Fruit fly (Drosophila melanogaster) whole organism, embryonic: ENCODE measurements around the gene dgrn.

Experiments
- ATbp ChIP-seq: fragments of 200-800 bp; sonication (Bioruptor generic); optimal IDR thresholded peaks from 2 replicates; lab custom pipeline; 2017; ENCODE audit warnings: missing biosample characterization, mild to moderate bottlenecking, missing genetic modification characterization, missing genetic modification reagents
- CG11456 ChIP-seq: fragments of 200-800 bp; sonication (Bioruptor generic); IDR thresholded peaks from 3 replicates; pipeline ENCODE4 v1.3.6; 2022; ENCODE audit warnings: missing biosample characterization, missing genetic modification characterization
- CG11695 ChIP-seq: fragments of 200-800 bp; sonication (Bioruptor generic); IDR thresholded peaks from 3 replicates; pipeline ENCODE4 v1.3.6; 2022; ENCODE audit warnings: missing biosample characterization, missing genetic modification characterization
- CG12942 ChIP-seq: fragments of 200-800 bp; sonication (Bioruptor generic); optimal IDR thresholded peaks from 3 replicates; lab custom pipeline; 2016; ENCODE audit warnings: missing biosample characterization, missing genetic modification characterization
- CG13775 ChIP-seq: fragments of 200-800 bp; sonication (Bioruptor generic); optimal IDR thresholded peaks from 3 replicates; lab custom pipeline; 2017; ENCODE audit warnings: missing biosample characterization, mild to moderate bottlenecking, missing genetic modification characterization
- CG15269 ChIP-seq: fragments of 200-800 bp; sonication (Bioruptor generic); optimal IDR thresholded peaks from 2 replicates; lab custom pipeline; 2018; ENCODE audit warnings: missing biosample characterization, mild to moderate bottlenecking, missing genetic modification characterization, moderate library complexity
- CG15514 ChIP-seq: fragments of 200-800 bp; sonication (Bioruptor generic); optimal IDR thresholded peaks from 3 replicates; lab custom pipeline; 2017; ENCODE audit warnings: missing biosample characterization, missing genetic modification characterization, mild to moderate bottlenecking, moderate library complexity, missing genetic modification reagents
- CG16779 ChIP-seq: fragments of 200-800 bp; sonication (Bioruptor generic); IDR thresholded peaks from 2 replicates; pipeline ENCODE4 v1.3.6; 2022; ENCODE audit warnings: missing biosample characterization, missing genetic modification characterization
- CG16813 ChIP-seq: fragments of 200-800 bp; sonication (Bioruptor generic); IDR thresholded peaks from 3 replicates; pipeline ENCODE4 v1.3.6; 2022; ENCODE audit warnings: missing biosample characterization, missing genetic modification characterization; ENCODE audit not compliant: partially characterized antibody
- CG17328 ChIP-seq: fragments of 200-800 bp; sonication (Bioruptor generic); IDR thresholded peaks from 2 replicates; pipeline ENCODE4 v1.3.6; 2022; ENCODE audit warnings: missing biosample characterization, missing genetic modification characterization
- CG18619 ChIP-seq: fragments of 200-800 bp; sonication (Bioruptor generic); optimal IDR thresholded peaks from 3 replicates; lab custom pipeline; 2017; ENCODE audit warnings: missing biosample characterization, mild to moderate bottlenecking, missing genetic modification characterization
- CG2120 ChIP-seq: fragments of 200-800 bp; sonication (Bioruptor generic); optimal IDR thresholded peaks from 3 replicates; lab custom pipeline; 2016; ENCODE audit warnings: missing biosample characterization, missing genetic modification characterization
- CG31365 ChIP-seq: fragments of 200-800 bp; sonication (Bioruptor generic); optimal IDR thresholded peaks from 2 replicates; lab custom pipeline; 2018; ENCODE audit warnings: missing biosample characterization, mild to moderate bottlenecking, missing genetic modification characterization
- CG3163 ChIP-seq: fragments of 200-800 bp; sonication (Bioruptor generic); optimal IDR thresholded peaks from 3 replicates; lab custom pipeline; 2016; ENCODE audit warnings: missing biosample characterization, missing genetic modification characterization
- CG3281 ChIP-seq: fragments of 200-800 bp; sonication (Bioruptor generic); optimal IDR thresholded peaks from 3 replicates; lab custom pipeline; 2017; ENCODE audit warnings: missing biosample characterization, mild to moderate bottlenecking, missing genetic modification characterization
- CG7271 ChIP-seq: fragments of 200-800 bp; sonication (Bioruptor generic); optimal IDR thresholded peaks from 2 replicates; lab custom pipeline; 2018; ENCODE audit warnings: missing biosample characterization, mild to moderate bottlenecking, missing genetic modification characterization, moderate library complexity
- CG7556 ChIP-seq: fragments of 200-800 bp; sonication (Bioruptor generic); optimal IDR thresholded peaks from 2 replicates; lab custom pipeline; 2017; ENCODE audit warnings: missing biosample characterization, mild to moderate bottlenecking, missing genetic modification characterization
- CG8281 ChIP-seq: fragments of 200-800 bp; sonication (Bioruptor generic); optimal IDR thresholded peaks from 2 replicates; lab custom pipeline; 2018; ENCODE audit warnings: missing biosample characterization, mild to moderate bottlenecking, missing genetic modification characterization, moderate library complexity
- CG8290 ChIP-seq, 3 experiments: fragments of 200-800 bp; sonication (Bioruptor generic); optimal IDR thresholded peaks; 2 replicates each; lab custom pipeline; 2016 to 2019; ENCODE audit warnings: missing biosample characterization in 3 of 3, missing genetic modification characterization in 3 of 3, mild to moderate bottlenecking in 2 of 3, moderate library complexity in 1 of 3
- D19A ChIP-seq: fragments of 200-800 bp; optimal IDR thresholded peaks from 3 replicates; lab custom pipeline; 2019; ENCODE audit warnings: missing biosample characterization, mild to moderate bottlenecking, missing genetic modification characterization, moderate library complexity
- Dbx ChIP-seq: fragments of 200-800 bp; sonication (Bioruptor generic); IDR thresholded peaks from 3 replicates; pipeline ENCODE4 v1.3.6; 2022; ENCODE audit warnings: missing biosample characterization, missing genetic modification characterization
- Dek ChIP-seq: fragments of 200-800 bp; sonication (Bioruptor generic); optimal IDR thresholded peaks from 3 replicates; lab custom pipeline; 2019; ENCODE audit warnings: missing biosample characterization, mild to moderate bottlenecking, missing genetic modification characterization, moderate library complexity
- Gug ChIP-seq: fragments of 200-800 bp; sonication (Bioruptor generic); IDR thresholded peaks from 4 replicates; pipeline ENCODE4 v1.3.6; 2022; ENCODE audit warnings: missing biosample characterization, missing genetic modification characterization
- Hmr ChIP-seq: fragments of 200-800 bp; sonication (Bioruptor generic); optimal IDR thresholded peaks from 3 replicates; lab custom pipeline; 2017; ENCODE audit warnings: mild to moderate bottlenecking, missing biosample characterization, missing genetic modification reagents, missing genetic modification characterization
- Jarid2 ChIP-seq: fragments of 200-800 bp; sonication (Bioruptor generic); optimal IDR thresholded peaks from 3 replicates; lab custom pipeline; 2017; ENCODE audit warnings: mild to moderate bottlenecking, missing biosample characterization, missing genetic modification reagents, missing genetic modification characterization
- Sry-β ChIP-seq: fragments of 200-800 bp; sonication (Bioruptor generic); optimal IDR thresholded peaks from 2 replicates; lab custom pipeline; 2018; ENCODE audit warnings: missing biosample characterization, mild to moderate bottlenecking, missing genetic modification characterization, moderate library complexity
- al ChIP-seq: fragments of 200-800 bp; sonication (Bioruptor generic); IDR thresholded peaks from 2 replicates; pipeline ENCODE4 v1.3.6; 2022; ENCODE audit warnings: missing biosample characterization, missing genetic modification characterization
- az2 ChIP-seq: fragments of 200-800 bp; sonication (Bioruptor generic); optimal IDR thresholded peaks from 3 replicates; lab custom pipeline; 2016; ENCODE audit warnings: missing biosample characterization, missing genetic modification characterization
- cwo ChIP-seq: fragments of 200-800 bp; sonication (Bioruptor generic); optimal IDR thresholded peaks from 3 replicates; lab custom pipeline; 2017; ENCODE audit warnings: missing biosample characterization, missing genetic modification characterization, mild to moderate bottlenecking, moderate library complexity, missing genetic modification reagents
- dysf ChIP-seq: fragments of 200-800 bp; sonication (Bioruptor generic); IDR thresholded peaks from 3 replicates; pipeline ENCODE4 v1.3.6; 2022; ENCODE audit warnings: missing biosample characterization, missing genetic modification characterization
- eyg ChIP-seq: fragments of 200-800 bp; sonication (Bioruptor generic); optimal IDR thresholded peaks from 3 replicates; lab custom pipeline; 2016; ENCODE audit warnings: missing biosample characterization, missing genetic modification characterization
- fu2 ChIP-seq: fragments of 200-800 bp; sonication (Bioruptor generic); optimal IDR thresholded peaks from 2 replicates; lab custom pipeline; 2016; ENCODE audit warnings: missing biosample characterization, missing genetic modification characterization
- gcm2 ChIP-seq: fragments of 200-800 bp; sonication (Bioruptor generic); optimal IDR thresholded peaks from 2 replicates; lab custom pipeline; 2016; ENCODE audit warnings: missing biosample characterization, missing genetic modification characterization
- h ChIP-seq: fragments of >200 bp; optimal IDR thresholded peaks from 2 replicates; lab custom pipeline; 2017
- inv ChIP-seq: fragments of 200-800 bp; sonication (Bioruptor generic); IDR thresholded peaks from 2 replicates; pipeline ENCODE4 v1.3.6; 2022; ENCODE audit warnings: missing biosample characterization, missing genetic modification characterization; ENCODE audit not compliant: partially characterized antibody
- jigr1 ChIP-seq: fragments of 200-800 bp; sonication (Bioruptor generic); IDR thresholded peaks from 3 replicates; pipeline ENCODE4 v1.3.6; 2022; ENCODE audit warnings: missing biosample characterization, missing genetic modification characterization
- kah ChIP-seq: fragments of 200-800 bp; sonication (Bioruptor generic); optimal IDR thresholded peaks from 2 replicates; lab custom pipeline; 2018; ENCODE audit warnings: missing biosample characterization, mild to moderate bottlenecking, missing genetic modification characterization
- lab ChIP-seq: fragments of 200-800 bp; sonication (Bioruptor generic); optimal IDR thresholded peaks from 3 replicates; lab custom pipeline; 2017; ENCODE audit warnings: missing biosample characterization, missing genetic modification characterization, mild to moderate bottlenecking, moderate library complexity, missing genetic modification reagents
- lilli ChIP-seq: fragments of 200-800 bp; sonication (Bioruptor generic); optimal IDR thresholded peaks from 3 replicates; lab custom pipeline; 2016; ENCODE audit warnings: missing biosample characterization, missing genetic modification characterization
- lmd ChIP-seq: fragments of 200-800 bp; sonication (Bioruptor generic); IDR thresholded peaks from 2 replicates; pipeline ENCODE4 v1.3.6; 2022; ENCODE audit warnings: missing biosample characterization, missing genetic modification characterization
- onecut ChIP-seq: fragments of 200-800 bp; sonication (Bioruptor generic); IDR thresholded peaks from 2 replicates; pipeline ENCODE4 v1.3.6; 2022; ENCODE audit warnings: missing biosample characterization, missing genetic modification characterization
- org-1 ChIP-seq: fragments of 200-800 bp; sonication (Bioruptor generic); optimal IDR thresholded peaks from 2 replicates; lab custom pipeline; 2017; ENCODE audit warnings: missing biosample characterization, missing genetic modification characterization
- otp ChIP-seq: fragments of 200-800 bp; sonication (Bioruptor generic); IDR thresholded peaks from 3 replicates; pipeline ENCODE4, ENCODE4 v1.3.6; 2022; ENCODE audit warnings: missing biosample characterization, missing genetic modification characterization
- pum ChIP-seq: fragments of 200-800 bp; sonication (Bioruptor generic); optimal IDR thresholded peaks from 2 replicates; lab custom pipeline; 2016; ENCODE audit warnings: missing biosample characterization, missing genetic modification characterization
- repo ChIP-seq: fragments of 200-800 bp; sonication (Bioruptor generic); optimal IDR thresholded peaks from 2 replicates; lab custom pipeline; 2016; ENCODE audit warnings: missing biosample characterization, missing genetic modification characterization
- sima ChIP-seq: fragments of 200-800 bp; sonication (Bioruptor generic); optimal IDR thresholded peaks from 2 replicates; lab custom pipeline; 2016; ENCODE audit warnings: missing biosample characterization, missing genetic modification characterization
- tgo ChIP-seq: fragments of 200-800 bp; sonication (Bioruptor generic); IDR thresholded peaks from 3 replicates; pipeline ENCODE4 v1.3.6; 2022; ENCODE audit warnings: missing biosample characterization, missing genetic modification characterization
- wdn ChIP-seq: fragments of 200-800 bp; sonication (Bioruptor generic); IDR thresholded peaks from 2 replicates; pipeline ENCODE4 v1.3.6; 2022; ENCODE audit warnings: missing biosample characterization, missing genetic modification characterization
- wor ChIP-seq: fragments of 200-800 bp; sonication (Bioruptor generic); IDR thresholded peaks from 2 replicates; pipeline ENCODE4 v1.3.6; 2022; ENCODE audit warnings: missing biosample characterization, missing genetic modification characterization

Gene dgrn

dm6 chr3R:5861218-5861902, 36.9 kb downstream of the dgrn start (continued):
- TF ChIP-seq wdn (peak; percentile 62; the same call in 1 of the 2 replicates), CG11456 (GFP tag; lab: Robert Waterston, UW) (peak; percentile 73; the same call in 2 of the 3 replicates), otp (GFP tag; lab: Robert Waterston, UW) (no peak), D19A (tag; lab: Kevin White, UChicago) (peak; percentile 37), inv (GFP tag; lab: Robert Waterston, UW) (no peak), eyg (GFP tag; lab: Kevin White, UChicago) (peak; percentile 8), Jarid2 (GFP tag; lab: Kevin White, UChicago) (no peak), pum (peak; percentile 52), onecut (GFP tag; lab: Robert Waterston, UW) (no peak), CG16813 (GFP tag; lab: Robert Waterston, UW) (no peak), fu2 (GFP tag; lab: Kevin White, UChicago) (peak; percentile 16), Hmr (GFP tag; lab: Kevin White, UChicago) (peak; percentile 34), ATbp (GFP tag; lab: Kevin White, UChicago) (no peak), al (0 out of 2 replicates have a peak, but pooled peaks have one; percentile 7), jigr1 (GFP tag; lab: Robert Waterston, UW) (no peak), Dek (tag; lab: Kevin White, UChicago) (no peak), Dbx (GFP tag; lab: Robert Waterston, UW) (peak; percentile 28; the same call in 1 of the 3 replicates), Gug (peak; percentile 56; the same call in 2 of the 4 replicates), lilli (peak; percentile 53), CG2120 (GFP tag; lab: Kevin White, UChicago) (peak; percentile 74), lab (peak; percentile 38), CG18619 (GFP tag; lab: Kevin White, UChicago) (peak; percentile 67), CG13775 (GFP tag; lab: Kevin White, UChicago) (peak; percentile 57), CG7556 (GFP tag; lab: Kevin White, UChicago) (peak; percentile 72), dysf (GFP tag; lab: Robert Waterston, UW) (no peak; the same call in 1 of the 3 replicates), CG8290 (GFP tag; optimal IDR thresholded peaks at IDR 0.05; lab: Kevin White, UChicago) (no peak), CG8290 (tag; optimal IDR thresholded peaks at IDR 0.05; lab: Kevin White, UChicago) (peak in 1 of 2 experiments; percentile 48), Sry-β (GFP tag; lab: Kevin White, UChicago) (no peak), lmd (GFP tag; lab: Robert Waterston, UW) (peak; percentile 34), wor (no peak), CG8281 (tag; lab: Kevin White, UChicago) (no peak), CG31365 (no peak), CG16779 (GFP tag; lab: Robert Waterston, UW) (no peak), CG3281 (GFP tag; lab: Kevin White, UChicago) (peak; percentile 67), CG15514 (GFP tag; lab: Kevin White, UChicago) (peak; percentile 25), sima (no peak), gcm2 (GFP tag; lab: Kevin White, UChicago) (no peak), h (no peak), CG17328 (GFP tag; lab: Robert Waterston, UW) (0 out of 2 replicates have a peak, but pooled peaks have one; percentile 13), kah (GFP tag; lab: Kevin White, UChicago) (no peak), repo (GFP tag; lab: Kevin White, UChicago) (no peak), az2 (no peak), CG12942 (no peak), tgo (GFP tag; lab: Robert Waterston, UW) (no peak), CG7271 (tag; lab: Kevin White, UChicago) (no peak), CG3163 (no peak), cwo (GFP tag; lab: Kevin White, UChicago) (peak; percentile 5), org-1 (GFP tag; lab: Kevin White, UChicago) (peak; percentile 7), CG11695 (0 out of 3 replicates have a peak, but pooled peaks have one; percentile 38), CG15269 (tag; lab: Kevin White, UChicago) (peak; percentile 46)
